Fruit fly (Drosophila melanogaster): ENCODE results near the gene stai.

Gene stai

dm6 chr2L:6109313-6109847 lies 9.2 kb downstream of the stai start (continued):
- no peak for TF ChIP-seq fd102C (GFP tag; optimal IDR thresholded peaks at IDR 0.05)
- TF ChIP-seq CG6254 (GFP tag; optimal IDR thresholded peaks at IDR 0.05), result no peak
- TF ChIP-seq peb (GFP tag; IDR thresholded peaks at IDR 0.05), result no peak
- TF ChIP-seq pho (GFP tag; optimal IDR thresholded peaks at IDR 0.05), result no peak
- no peak for TF ChIP-seq Max (GFP tag; optimal IDR thresholded peaks at IDR 0.05)
- no peak for TF ChIP-seq CG14667 (GFP tag; IDR thresholded peaks at IDR 0.05)
- TF ChIP-seq zen (tag; optimal IDR thresholded peaks at IDR 0.05), result no peak
- no peak; the same call in 1 of the 2 replicates for TF ChIP-seq seq (GFP tag; IDR thresholded peaks at IDR 0.05)
- no peak for TF ChIP-seq CG5180 (GFP tag; optimal IDR thresholded peaks at IDR 0.05)
- no peak for TF ChIP-seq aop (GFP tag; IDR thresholded peaks at IDR 0.05)
- no peak for TF ChIP-seq CG18619 (GFP tag; optimal IDR thresholded peaks at IDR 0.05)
- no peak for TF ChIP-seq Blimp-1 (GFP tag; optimal IDR thresholded peaks at IDR 0.05)
- TF ChIP-seq CG6765 (GFP tag; optimal IDR thresholded peaks at IDR 0.05), result no peak
- peak; percentile 32 for TF ChIP-seq scrt (GFP tag; optimal IDR thresholded peaks at IDR 0.05)
- no peak for TF ChIP-seq HLH4C (GFP tag; IDR thresholded peaks at IDR 0.05; ENCODE audit: partially characterized antibody)
- TF ChIP-seq CG17829 (tag; optimal IDR thresholded peaks at IDR 0.05), result no peak
- no peak for TF ChIP-seq ro (GFP tag; IDR thresholded peaks at IDR 0.05)
- no peak for TF ChIP-seq CG43689 (GFP tag; IDR thresholded peaks at IDR 0.05)
- TF ChIP-seq NC2β (GFP tag; optimal IDR thresholded peaks at IDR 0.05), result no peak
- no peak for TF ChIP-seq bowl (GFP tag; IDR thresholded peaks at IDR 0.05)
- no peak for TF ChIP-seq knrl (GFP tag; IDR thresholded peaks at IDR 0.05; ENCODE audit: partially characterized antibody)
- TF ChIP-seq HLH3B (GFP tag; IDR thresholded peaks at IDR 0.05), result no peak
- no peak for TF ChIP-seq unpg (GFP tag; optimal IDR thresholded peaks at IDR 0.05)
- no peak for TF ChIP-seq CG6689 (GFP tag; IDR thresholded peaks at IDR 0.05)
- peak; percentile 94 for TF ChIP-seq Deaf1 (tag; optimal IDR thresholded peaks at IDR 0.05)
- no peak for TF ChIP-seq CG2712 (tag; optimal IDR thresholded peaks at IDR 0.05)
- no peak for TF ChIP-seq CG16863 (GFP tag; optimal IDR thresholded peaks at IDR 0.05)
- TF ChIP-seq Drgx (GFP tag; IDR thresholded peaks at IDR 0.05), result no peak
- TF ChIP-seq CG14050 (GFP tag; IDR thresholded peaks at IDR 0.05), result no peak
- no peak for TF ChIP-seq CG7839 (tag; optimal IDR thresholded peaks at IDR 0.05)
- TF ChIP-seq CG8089 (GFP tag; optimal IDR thresholded peaks at IDR 0.05), result no peak
- 0 out of 4 replicates have a peak, but pooled peaks have one; percentile 31 for TF ChIP-seq chinmo (GFP tag; IDR thresholded peaks at IDR 0.05; ENCODE audit: partially characterized antibody)
- no peak for TF ChIP-seq chn (GFP tag; optimal IDR thresholded peaks at IDR 0.05)
- no peak for TF ChIP-seq gcm2 (GFP tag; optimal IDR thresholded peaks at IDR 0.05)
- no peak for TF ChIP-seq sob (GFP tag; IDR thresholded peaks at IDR 0.05)
- TF ChIP-seq BEAF-32 (GFP tag; optimal IDR thresholded peaks at IDR 0.05), result no peak
- TF ChIP-seq CG8765 (GFP tag; IDR thresholded peaks at IDR 0.05), result no peak
- no peak for TF ChIP-seq CG12391 (tag; optimal IDR thresholded peaks at IDR 0.05)
- TF ChIP-seq Sox102F (GFP tag; optimal IDR thresholded peaks at IDR 0.05), result no peak
- TF ChIP-seq CG2202 (tag; optimal IDR thresholded peaks at IDR 0.05), result no peak
- no peak for TF ChIP-seq run (tag; optimal IDR thresholded peaks at IDR 0.05)
- no peak for TF ChIP-seq cad (GFP tag; optimal IDR thresholded peaks at IDR 0.05)
- peak; percentile 2 for TF ChIP-seq CG13894 (tag; optimal IDR thresholded peaks at IDR 0.05)
- no peak for TF ChIP-seq maf-S (GFP tag; optimal IDR thresholded peaks at IDR 0.05)
- TF ChIP-seq Sry-δ (GFP tag; optimal IDR thresholded peaks at IDR 0.05), result no peak
- TF ChIP-seq CG3847 (GFP tag; IDR thresholded peaks at IDR 0.05), result no peak
- no peak for TF ChIP-seq CG12219 (GFP tag; optimal IDR thresholded peaks at IDR 0.05)
- TF ChIP-seq CG9797 (GFP tag; optimal IDR thresholded peaks at IDR 0.05), result no peak
- TF ChIP-seq zfh2 (GFP tag; optimal IDR thresholded peaks at IDR 0.05), result no peak
- TF ChIP-seq Six4 (GFP tag; optimal IDR thresholded peaks at IDR 0.05), result no peak
- no peak for TF ChIP-seq vnd (GFP tag; IDR thresholded peaks at IDR 0.05; ENCODE audit: partially characterized antibody)

Measured in whole organism, embryonic.